Worm (Caenorhabditis elegans) whole organism, early embryonic: ENCODE data around the gene dhhc-6.

Experiments
- B0310.2 ChIP-seq: sonication (generic microtip); optimal IDR thresholded peaks from 2 replicates; lab custom pipeline; 2016; ENCODE audit warnings: mild to moderate bottlenecking, missing genetic modification characterization, missing compliant biosample characterization
- ama-1 ChIP-seq: fragments of 150-350 bp; optimal IDR thresholded peaks from 2 replicates; lab custom pipeline; 2014
- hmg-4 ChIP-seq: fragments of 200-800 bp; sonication (Bioruptor generic); optimal IDR thresholded peaks from 2 replicates; lab custom pipeline; 2018; ENCODE audit warnings: mild to moderate bottlenecking, missing genetic modification characterization, missing compliant biosample characterization
- tbx-37 ChIP-seq: fragments of 200-800 bp; sonication (Bioruptor generic); conservative IDR thresholded peaks from 2 replicates; pipeline ENCODE4 v1.3.6; 2022; ENCODE audit warnings: missing genetic modification reagents, missing genetic modification characterization, missing compliant biosample characterization

DNA sequence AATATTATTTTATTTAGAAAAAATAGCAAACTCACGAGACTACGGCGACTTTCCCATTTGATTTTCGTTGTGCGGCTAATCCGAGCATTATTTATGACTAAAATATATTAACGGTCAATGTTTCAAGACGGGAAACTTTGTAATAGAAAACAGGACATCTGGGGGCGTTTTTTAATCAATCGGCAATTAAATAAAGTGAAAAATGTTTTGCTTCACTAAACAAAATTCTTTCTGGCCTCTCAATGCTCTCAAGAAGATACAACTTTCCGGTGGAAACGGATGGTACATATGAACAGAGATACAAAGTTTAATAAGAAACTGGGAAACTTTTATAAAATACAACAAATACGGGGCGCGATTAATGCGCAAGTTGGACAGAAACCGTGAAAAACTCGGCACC, 26.1 kb downstream of the dhhc-6 start, which contains the start of gene B0001.2:
- TF ChIP-seq ama-1 (no peak), tbx-37 (GFP tag; lab: Robert Waterston, UW) (no peak), B0310.2 (tag; lab: Kevin White, UChicago) (no peak), hmg-4 (GFP tag; lab: Kevin White, UChicago) (no peak)
